Worm (Caenorhabditis elegans) whole organism, L4 larva: ENCODE results near the gene moc-5.

ENCODE experiments used
- ZK337.2 ChIP-seq: fragments of 200-800 bp; sonication (Bioruptor generic); IDR thresholded peaks from 2 replicates; pipeline ENCODE4 v1.3.6; 2022; ENCODE audit warnings: missing genetic modification reagents, missing genetic modification characterization, missing compliant biosample characterization
- lin-13 ChIP-seq: fragments of 150-350 bp; optimal IDR thresholded peaks from 2 replicates; lab custom pipeline; 2014; ENCODE audit warnings: missing biosample characterization, missing genetic modification reagents, missing genetic modification characterization
- lin-29 ChIP-seq: fragments of 200-800 bp; sonication (Bioruptor generic); IDR thresholded peaks from 2 replicates; pipeline ENCODE4 v1.3.6; 2022; ENCODE audit warnings: missing genetic modification reagents, missing genetic modification characterization, missing compliant biosample characterization
- lin-39 ChIP-seq: fragments of 150-350 bp; optimal IDR thresholded peaks from 2 replicates; lab custom pipeline; 2014; ENCODE audit warnings: missing biosample characterization, missing genetic modification reagents, missing genetic modification characterization
- mxl-2 ChIP-seq: fragments of 200-800 bp; sonication (Bioruptor generic); conservative IDR thresholded peaks from 2 replicates; pipeline ENCODE4 v1.3.6; 2022; ENCODE audit warnings: missing genetic modification reagents, missing genetic modification characterization, missing compliant biosample characterization
- nhr-28 ChIP-seq: fragments of 150-350 bp; optimal IDR thresholded peaks from 2 replicates; lab custom pipeline; 2014; ENCODE audit warnings: missing biosample characterization, missing genetic modification characterization
- rbr-2 ChIP-seq: sonication (generic microtip); optimal IDR thresholded peaks from 2 replicates; lab custom pipeline; 2016; ENCODE audit warnings: missing genotype, missing genetic modification characterization, missing compliant biosample characterization
- zag-1 ChIP-seq: fragments of 150-350 bp; optimal IDR thresholded peaks from 2 replicates; lab custom pipeline; 2014; ENCODE audit warnings: missing biosample characterization, missing genetic modification characterization
- ztf-7 ChIP-seq: fragments of 150-350 bp; optimal IDR thresholded peaks from 2 replicates; lab custom pipeline; 2014; ENCODE audit warnings: missing biosample characterization, missing genetic modification characterization

- TF ChIP-seq rbr-2 (no peak), lin-29 (GFP tag; lab: Robert Waterston, UW) (no peak), mxl-2 (GFP tag; lab: Robert Waterston, UW) (no peak), ztf-7 (no peak), lin-13 (GFP tag; lab: Kevin White, UChicago) (no peak), nhr-28 (tag; lab: Kevin White, UChicago) (no peak), ZK337.2 (GFP tag; lab: Robert Waterston, UW) (no peak), zag-1 (no peak), lin-39 (no peak)
These were observed 37.4 kb upstream of the moc-5 start for ce11 chrX:9603180-9603579.
